Fruit fly (Drosophila melanogaster): ENCODE results near the gene CG34279.

CG34279 gene

DNA sequence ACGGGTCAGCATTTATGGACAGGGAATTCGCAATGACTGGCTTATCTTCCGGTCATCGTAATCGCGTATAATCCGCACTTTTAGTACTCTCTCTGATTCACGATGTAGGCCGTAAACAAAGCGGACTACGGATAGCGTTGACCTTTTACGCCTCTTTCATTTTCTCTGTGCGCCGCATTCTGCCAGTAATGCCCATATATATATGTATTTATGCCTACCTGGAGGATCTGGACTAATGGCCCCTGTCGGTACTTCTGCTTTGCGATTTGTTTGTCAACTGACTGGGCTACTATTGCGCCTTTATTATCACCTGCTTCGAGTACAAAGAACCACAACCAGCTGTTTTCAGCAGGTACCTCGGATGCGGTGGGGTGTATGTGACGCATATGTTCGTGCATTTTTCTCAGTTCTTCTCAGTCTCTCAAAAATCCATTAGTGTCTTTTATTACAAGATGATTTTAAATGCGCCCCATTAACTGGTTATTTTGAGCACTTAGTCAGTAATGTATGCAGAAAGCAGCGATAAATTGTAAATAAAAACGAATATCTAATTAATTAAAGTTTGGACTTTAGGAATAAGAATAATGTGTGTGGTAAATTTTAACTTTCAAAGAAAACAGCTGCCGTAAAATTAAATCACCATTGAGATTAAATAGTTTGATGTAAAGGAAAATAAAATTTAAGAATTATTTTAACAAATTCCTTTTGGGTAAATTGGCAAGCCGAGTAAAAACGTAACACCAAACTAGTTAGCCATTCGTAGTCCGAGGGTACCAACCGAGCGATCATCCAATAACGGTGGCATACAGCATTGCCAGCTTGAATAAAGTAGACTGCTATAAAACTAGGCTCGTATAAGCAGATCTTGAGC is 8.5 kb downstream of the CG34279 start, which contains the start of gene CREG (continued):
- no peak for TF ChIP-seq CG12744 (GFP tag; optimal IDR thresholded peaks at IDR 0.05)
- TF ChIP-seq CG4617 (GFP tag; optimal IDR thresholded peaks at IDR 0.05; ENCODE audit: borderline replicate concordance), result no peak
- 0 out of 2 replicates have a peak, but pooled peaks have one; percentile 14 for TF ChIP-seq Drgx (GFP tag; IDR thresholded peaks at IDR 0.05)
- peak; percentile 13 for TF ChIP-seq fd96Cb (tag; optimal IDR thresholded peaks at IDR 0.05)
- TF ChIP-seq Max (GFP tag; optimal IDR thresholded peaks at IDR 0.05), result peak; percentile 8
- TF ChIP-seq CG18476 (GFP tag; optimal IDR thresholded peaks at IDR 0.05), result no peak
- TF ChIP-seq CG2120 (GFP tag; optimal IDR thresholded peaks at IDR 0.05), result peak; percentile 34
- no peak for TF ChIP-seq HLH3B (GFP tag; IDR thresholded peaks at IDR 0.05)
- no peak for TF ChIP-seq Ravus (GFP tag; IDR thresholded peaks at IDR 0.05)
- no peak for TF ChIP-seq klu (GFP tag; IDR thresholded peaks at IDR 0.05)
- TF ChIP-seq CG18262 (tag; optimal IDR thresholded peaks at IDR 0.05), result peak; percentile 47
- no peak for TF ChIP-seq chinmo (GFP tag; IDR thresholded peaks at IDR 0.05; ENCODE audit: partially characterized antibody)
- TF ChIP-seq CG4424 (GFP tag; optimal IDR thresholded peaks at IDR 0.05), result peak; percentile 11
- peak; percentile 29 for TF ChIP-seq Hsf (GFP tag; optimal IDR thresholded peaks at IDR 0.05)
- TF ChIP-seq CG18764 (GFP tag; optimal IDR thresholded peaks at IDR 0.05), result no peak
- TF ChIP-seq Sox100B (GFP tag; optimal IDR thresholded peaks at IDR 0.05), result peak; percentile 52
- peak; percentile 16 for TF ChIP-seq Oli (tag; optimal IDR thresholded peaks at IDR 0.05)
- peak in 1 of 2 experiments; percentile 64 for TF ChIP-seq pan (optimal IDR thresholded peaks at IDR 0.05)
- peak in 1 of 2 experiments; percentile 77 for TF ChIP-seq pan (GFP tag; optimal IDR thresholded peaks at IDR 0.05 in 1 of 2, IDR thresholded peaks at IDR 0.05 in 1 of 2)
- TF ChIP-seq CG9437 (GFP tag; optimal IDR thresholded peaks at IDR 0.05), result peak; percentile 47
- peak; percentile 15 for TF ChIP-seq BtbVII (GFP tag; optimal IDR thresholded peaks at IDR 0.05)
- TF ChIP-seq danr (GFP tag; IDR thresholded peaks at IDR 0.05), result no peak
- TF ChIP-seq CG8924 (tag; optimal IDR thresholded peaks at IDR 0.05), result peak; percentile 19
- peak in 1 of 2 experiments; percentile 70 for TF ChIP-seq crp (GFP tag; optimal IDR thresholded peaks at IDR 0.05)
- TF ChIP-seq bsh (GFP tag; optimal IDR thresholded peaks at IDR 0.05), result no peak
- peak; percentile 90 for TF ChIP-seq zen (tag; optimal IDR thresholded peaks at IDR 0.05)
- TF ChIP-seq CG15479 (GFP tag; optimal IDR thresholded peaks at IDR 0.05), result peak; percentile 95
- TF ChIP-seq CG6689 (GFP tag; IDR thresholded peaks at IDR 0.05), result no peak
- peak in 1 of 3 experiments; percentile 57 for TF ChIP-seq lola (GFP tag; optimal IDR thresholded peaks at IDR 0.05)
- TF ChIP-seq Ptx1 (GFP tag; IDR thresholded peaks at IDR 0.05), result 0 out of 2 replicates have a peak, but pooled peaks have one; percentile 31
- TF ChIP-seq CG9215 (GFP tag; IDR thresholded peaks at IDR 0.05), result peak; percentile 91
- TF ChIP-seq slbo (GFP tag; IDR thresholded peaks at IDR 0.05), result no peak
- TF ChIP-seq gem (tag; optimal IDR thresholded peaks at IDR 0.05), result peak; percentile 52
- TF ChIP-seq CG15269 (tag; optimal IDR thresholded peaks at IDR 0.05), result no peak
- TF ChIP-seq gro (GFP tag; optimal IDR thresholded peaks at IDR 0.05), result no peak
- TF ChIP-seq tio (GFP tag; optimal IDR thresholded peaks at IDR 0.05), result no peak
- TF ChIP-seq lilli (GFP tag; optimal IDR thresholded peaks at IDR 0.05), result peak; percentile 17
- TF ChIP-seq CG11504 (tag; optimal IDR thresholded peaks at IDR 0.05), result peak; percentile 49
- TF ChIP-seq CG18011 (GFP tag; optimal IDR thresholded peaks at IDR 0.05), result peak; percentile 92
- TF ChIP-seq row (GFP tag; IDR thresholded peaks at IDR 0.05), result peak; percentile 79
- TF ChIP-seq Adf1 (GFP tag; IDR thresholded peaks at IDR 0.05), result no peak
- peak; percentile 6 for TF ChIP-seq ind (GFP tag; optimal IDR thresholded peaks at IDR 0.05)
- TF ChIP-seq lbe (GFP tag; optimal IDR thresholded peaks at IDR 0.05), result no peak
- TF ChIP-seq grn (GFP tag; optimal IDR thresholded peaks at IDR 0.05), result peak; percentile 35
- 0 out of 2 replicates have a peak, but pooled peaks have one; percentile 18 for TF ChIP-seq ara (GFP tag; IDR thresholded peaks at IDR 0.05)
- peak; percentile 6 for TF ChIP-seq org-1 (GFP tag; optimal IDR thresholded peaks at IDR 0.05)
- peak; percentile 24; the same call in 1 of the 2 replicates for TF ChIP-seq Xrp1 (GFP tag; IDR thresholded peaks at IDR 0.05)
- peak; percentile 36; the same call in 1 of the 2 replicates for TF ChIP-seq CG31441 (GFP tag; IDR thresholded peaks at IDR 0.05)

All from whole organism, embryonic.